Fruit fly (Drosophila melanogaster): ENCODE data around the gene CG42353.

Gene CG42353

DNA sequence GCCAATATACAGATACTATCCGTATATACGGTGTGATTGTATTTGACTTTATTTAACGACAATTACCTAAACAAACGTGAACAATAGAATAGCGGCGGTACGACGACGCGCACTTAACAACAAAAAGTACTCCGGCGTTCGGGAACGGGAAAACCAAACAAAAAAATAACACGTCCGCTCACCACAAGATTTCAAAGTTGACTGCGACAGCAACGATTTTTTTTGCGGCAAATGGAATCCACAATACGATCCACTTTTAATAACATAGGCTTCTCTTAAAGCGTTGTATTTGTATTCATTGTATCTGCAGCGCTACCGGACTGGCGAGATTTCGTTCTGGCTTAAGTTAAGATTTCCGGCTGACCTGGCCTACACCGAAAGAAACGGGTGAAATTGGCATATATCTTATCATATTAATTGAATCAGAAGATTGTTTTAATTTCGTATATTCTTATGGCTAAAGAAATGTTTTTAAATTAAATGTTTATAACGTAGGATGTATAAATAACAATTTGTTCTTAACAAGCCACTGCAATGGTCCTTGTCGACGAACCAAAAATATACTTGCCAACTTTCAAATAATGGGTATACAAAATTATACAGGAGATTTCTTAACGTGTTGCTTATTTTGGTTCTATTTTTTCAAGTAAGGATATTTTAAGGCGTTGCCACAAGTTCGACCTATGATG is at the start of gene CG42353, which contains the start of gene CG42354:
Gene CG42353 (minus strand): TSS at position 209 of the 689 bp plus-strand sequence.
Gene CG42354 (minus strand): TSS at position 209 of the 689 bp plus-strand sequence.
- TF ChIP-seq pan (optimal IDR thresholded peaks at IDR 0.05) (no peak), CG8478 (optimal IDR thresholded peaks at IDR 0.05) (no peak), Dll (optimal IDR thresholded peaks at IDR 0.05) (no peak), psq (optimal IDR thresholded peaks at IDR 0.05) (no peak), EcR (GFP tag; optimal IDR thresholded peaks at IDR 0.05) (no peak)

DNA sequence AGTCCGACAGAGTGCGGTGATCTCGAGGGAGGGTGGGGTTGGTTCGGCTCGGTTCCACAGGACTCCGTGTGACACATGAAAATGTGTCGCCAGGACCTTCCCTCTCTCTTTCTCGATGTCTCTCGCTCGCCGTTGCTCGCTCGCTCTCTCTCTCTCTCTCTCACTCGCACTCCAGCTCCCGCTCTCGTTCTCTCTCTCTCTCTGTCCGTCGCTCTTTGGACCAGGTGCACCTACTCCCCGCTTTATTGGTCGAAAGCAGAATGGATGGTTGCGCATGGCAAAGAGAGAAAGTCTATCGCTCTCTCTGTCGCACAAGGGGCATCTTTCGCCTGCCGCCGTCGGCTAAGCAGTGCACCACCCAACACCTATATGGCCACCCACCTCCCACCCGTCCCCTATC is 45.8 kb upstream of the CG42353 start:
- TF ChIP-seq psq (optimal IDR thresholded peaks at IDR 0.05) (no peak), EcR (GFP tag; optimal IDR thresholded peaks at IDR 0.05) (no peak)

DNA sequence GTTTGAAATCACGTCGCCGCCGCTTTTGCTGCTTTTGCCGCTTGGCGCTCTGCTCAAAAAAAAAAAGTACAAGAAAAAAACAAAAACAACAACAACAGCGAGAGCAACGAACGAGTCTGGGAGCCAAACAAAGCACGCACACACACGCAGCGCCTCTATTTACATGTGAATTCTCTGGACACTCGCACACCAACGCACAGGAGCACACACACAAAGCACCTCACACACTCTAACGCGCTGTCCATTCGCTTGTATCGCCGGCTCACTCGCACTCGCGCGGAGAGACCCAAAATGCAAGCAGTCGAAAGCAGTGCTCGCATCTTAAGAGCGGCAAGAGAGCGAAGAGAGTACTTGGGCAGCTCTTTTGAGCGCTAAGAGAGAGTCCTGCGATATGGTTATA is 44.2 kb upstream of the CG42353 start, which contains the start of gene disco-r:
Gene disco-r (minus strand): TSS at position 4 of the 400 bp plus-strand sequence.
- TF ChIP-seq psq (optimal IDR thresholded peaks at IDR 0.05) (no peak), pan (optimal IDR thresholded peaks at IDR 0.05) (no peak), Dll (optimal IDR thresholded peaks at IDR 0.05) (peak; percentile 41), EcR (GFP tag; optimal IDR thresholded peaks at IDR 0.05) (peak; percentile 47 to 80), usp (GFP tag; optimal IDR thresholded peaks at IDR 0.05) (no peak), CG8478 (optimal IDR thresholded peaks at IDR 0.05) (peak; percentile 56)

DNA sequence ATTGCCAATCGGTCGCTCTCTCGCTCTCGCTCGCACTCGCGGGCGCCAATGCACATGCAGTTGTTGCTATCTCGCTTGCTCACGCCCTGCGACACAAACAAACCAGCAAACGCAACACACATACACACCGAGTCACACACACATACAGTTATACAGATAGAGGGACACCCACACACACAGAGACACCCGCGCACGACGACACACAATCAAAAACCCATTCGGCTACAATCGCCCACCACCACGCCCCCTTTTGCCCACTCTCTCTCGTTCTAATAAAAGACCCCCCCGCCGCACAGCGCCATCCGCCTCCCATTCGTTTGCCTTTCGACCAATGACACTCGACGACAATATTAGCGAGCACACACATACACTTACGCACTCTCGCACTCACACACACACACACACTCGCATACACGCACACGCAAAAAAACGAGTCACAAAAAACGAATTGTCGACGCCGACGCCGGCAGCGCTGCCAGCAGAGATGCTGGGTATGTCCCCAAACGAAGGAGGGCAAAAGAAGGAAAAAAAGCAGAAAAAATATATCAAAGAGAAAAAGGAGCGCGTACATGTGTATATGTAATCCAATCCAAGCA is 43.0 kb upstream of the CG42353 start:
- TF ChIP-seq psq (optimal IDR thresholded peaks at IDR 0.05) (no peak), CG8478 (optimal IDR thresholded peaks at IDR 0.05) (peak; percentile 84), Dll (optimal IDR thresholded peaks at IDR 0.05) (peak; percentile 57)

DNA sequence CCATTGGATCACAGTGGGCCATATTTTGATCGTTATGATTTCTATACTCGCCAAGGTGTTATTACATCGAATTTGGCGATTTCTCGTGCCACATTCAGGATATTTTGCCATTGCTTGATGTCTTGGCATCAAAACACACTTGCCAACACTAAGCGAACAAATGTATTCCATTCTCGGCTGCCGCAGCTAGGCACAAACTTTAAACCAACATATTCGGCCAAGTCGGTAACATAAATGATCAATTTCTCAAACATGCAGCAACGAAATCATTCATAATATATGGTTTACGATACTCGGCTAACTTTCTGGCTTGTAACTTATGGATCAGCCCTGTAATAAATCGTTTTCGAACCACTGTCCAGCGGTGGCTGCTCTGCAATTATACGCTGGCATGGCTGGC is 38.3 kb upstream of the CG42353 start:
- TF ChIP-seq pan (optimal IDR thresholded peaks at IDR 0.05) (no peak), usp (GFP tag; optimal IDR thresholded peaks at IDR 0.05) (no peak), psq (optimal IDR thresholded peaks at IDR 0.05) (no peak), EcR (GFP tag; optimal IDR thresholded peaks at IDR 0.05) (no peak), Dll (optimal IDR thresholded peaks at IDR 0.05) (no peak), CG8478 (optimal IDR thresholded peaks at IDR 0.05) (no peak)

DNA sequence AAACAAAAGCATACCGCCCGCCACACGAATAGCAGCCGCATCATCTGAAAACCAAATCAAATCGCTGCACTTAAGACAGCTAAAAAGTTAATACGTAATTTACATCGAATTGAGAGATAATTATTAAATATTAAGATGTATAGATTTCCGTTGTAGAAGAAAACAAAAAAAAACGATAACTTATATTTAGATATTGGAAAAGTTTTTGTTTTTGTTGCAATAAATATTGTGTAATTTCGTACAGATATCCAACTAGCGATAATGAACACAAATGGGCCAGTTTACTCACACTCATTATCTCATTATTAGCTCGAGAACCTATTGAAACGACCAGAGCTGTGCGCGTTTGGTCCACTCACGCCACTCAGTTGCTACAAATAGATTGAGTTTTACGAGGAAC is 35.9 kb upstream of the CG42353 start:
- TF ChIP-seq CG8478 (optimal IDR thresholded peaks at IDR 0.05) (no peak), usp (GFP tag; optimal IDR thresholded peaks at IDR 0.05) (no peak), Dll (optimal IDR thresholded peaks at IDR 0.05) (no peak), pan (optimal IDR thresholded peaks at IDR 0.05) (no peak), psq (optimal IDR thresholded peaks at IDR 0.05) (no peak), EcR (GFP tag; optimal IDR thresholded peaks at IDR 0.05) (no peak)

DNA sequence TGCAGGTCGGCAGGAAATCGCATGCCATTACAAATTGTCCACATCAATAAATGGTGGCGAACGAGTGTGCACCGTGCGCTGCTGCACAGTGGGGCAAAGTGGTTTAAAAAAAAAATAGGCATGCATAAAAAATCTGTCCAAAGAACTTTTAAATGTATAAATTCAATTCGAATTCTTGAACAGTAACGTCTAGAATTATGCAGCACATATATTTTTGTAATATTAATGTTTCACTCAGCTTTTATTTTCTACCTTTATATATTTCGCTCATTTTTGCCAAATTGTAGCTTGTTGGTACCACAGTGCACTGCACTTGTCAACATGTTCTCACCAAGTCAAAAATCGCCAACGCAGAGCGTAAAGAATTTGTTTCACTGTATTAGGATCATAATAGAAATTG is 34.3 kb upstream of the CG42353 start:
- TF ChIP-seq Dll (optimal IDR thresholded peaks at IDR 0.05) (no peak), psq (optimal IDR thresholded peaks at IDR 0.05) (no peak), EcR (GFP tag; optimal IDR thresholded peaks at IDR 0.05) (no peak), CG8478 (optimal IDR thresholded peaks at IDR 0.05) (no peak), usp (GFP tag; optimal IDR thresholded peaks at IDR 0.05) (no peak), pan (optimal IDR thresholded peaks at IDR 0.05) (no peak)

DNA sequence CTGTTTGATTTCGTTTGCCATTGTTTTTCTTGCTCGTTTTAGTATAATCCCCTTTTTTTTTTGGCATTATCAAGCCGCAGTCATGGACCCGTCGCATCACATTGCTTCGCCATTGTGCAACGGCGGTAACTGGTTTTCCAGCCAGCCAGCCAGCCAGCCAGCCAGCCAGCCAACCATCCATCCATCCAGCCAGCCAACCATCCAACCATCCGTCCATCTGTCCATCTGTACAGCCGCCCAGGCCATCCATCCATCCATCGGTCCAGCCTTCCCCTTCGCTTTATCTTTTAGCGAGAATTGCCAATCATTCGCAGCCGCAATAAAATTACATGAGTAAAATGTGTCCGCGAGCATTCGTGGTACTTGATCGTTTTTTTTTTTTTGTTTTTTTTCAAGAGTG is 31.2 kb upstream of the CG42353 start:
- TF ChIP-seq Dll (optimal IDR thresholded peaks at IDR 0.05), result no peak
- TF ChIP-seq EcR (GFP tag; optimal IDR thresholded peaks at IDR 0.05), result no peak
- TF ChIP-seq usp (GFP tag; optimal IDR thresholded peaks at IDR 0.05), result no peak
- TF ChIP-seq psq (optimal IDR thresholded peaks at IDR 0.05), result no peak

DNA sequence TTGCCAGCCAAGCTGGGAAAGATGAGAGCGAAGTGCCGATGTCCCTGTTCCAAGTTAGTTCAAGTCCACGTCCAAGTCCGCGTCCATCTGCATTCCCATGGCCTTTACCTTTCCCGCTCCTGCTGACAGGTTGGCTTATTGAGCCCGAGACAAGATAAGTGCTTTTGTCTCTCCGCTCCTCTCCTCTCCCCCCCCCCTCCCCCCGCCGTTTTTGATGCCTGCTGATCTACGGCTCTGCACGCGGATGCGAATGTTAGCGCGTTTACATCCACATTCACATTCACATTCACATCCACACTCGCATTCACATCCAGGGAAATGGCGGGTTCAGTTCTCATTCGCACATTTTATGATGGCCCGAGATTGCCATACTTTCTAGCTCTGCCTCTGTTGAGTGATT is 30.6 kb upstream of the CG42353 start:
- no peak for TF ChIP-seq EcR (GFP tag; optimal IDR thresholded peaks at IDR 0.05)
- TF ChIP-seq usp (GFP tag; optimal IDR thresholded peaks at IDR 0.05), result no peak
- no peak for TF ChIP-seq pan (optimal IDR thresholded peaks at IDR 0.05)
- no peak for TF ChIP-seq Dll (optimal IDR thresholded peaks at IDR 0.05)
- no peak for TF ChIP-seq CG8478 (optimal IDR thresholded peaks at IDR 0.05)

DNA sequence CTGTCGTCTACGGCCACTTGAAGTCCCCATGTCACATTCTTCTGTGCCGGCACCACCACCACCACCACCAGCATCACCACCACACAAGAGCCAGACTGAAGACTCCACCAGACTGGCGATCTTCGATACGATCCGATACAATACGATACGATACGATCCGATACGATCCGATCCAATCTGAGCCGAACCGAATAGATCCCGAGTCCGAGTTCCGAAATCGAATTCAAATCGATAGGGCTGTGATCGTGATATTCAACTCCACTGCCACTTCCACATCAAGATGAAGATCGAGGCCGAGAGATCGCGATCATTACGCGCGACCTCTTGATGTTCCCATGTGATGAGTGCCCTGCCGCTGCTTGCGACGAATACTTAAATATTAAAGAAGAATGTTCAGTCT is 19.5 kb upstream of the CG42353 start:
- TF ChIP-seq psq (optimal IDR thresholded peaks at IDR 0.05) (no peak), Dll (optimal IDR thresholded peaks at IDR 0.05) (no peak)

DNA sequence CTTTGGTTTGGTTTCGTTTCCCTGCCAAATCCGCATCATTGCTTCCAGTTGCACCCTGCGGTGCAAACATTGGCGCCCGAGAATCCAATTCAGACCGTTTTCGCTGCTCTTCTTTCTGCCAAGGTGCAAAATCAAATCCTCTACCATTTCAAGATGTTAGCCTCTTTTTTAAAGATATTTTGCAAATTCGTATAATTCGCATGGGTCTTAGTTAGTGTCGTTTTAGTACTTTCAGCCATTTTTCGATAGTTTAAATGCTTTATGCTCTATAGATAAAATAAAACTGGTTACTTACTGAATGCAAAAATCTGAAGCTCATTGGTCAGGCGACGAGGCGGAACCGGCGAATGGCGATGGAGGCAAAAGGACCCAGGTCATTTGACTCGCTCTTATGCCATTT is 6.9 kb upstream of the CG42353 start:
- TF ChIP-seq psq (optimal IDR thresholded peaks at IDR 0.05), result no peak
- no peak for TF ChIP-seq usp (GFP tag; optimal IDR thresholded peaks at IDR 0.05)
- TF ChIP-seq Dll (optimal IDR thresholded peaks at IDR 0.05), result no peak
- no peak for TF ChIP-seq EcR (GFP tag; optimal IDR thresholded peaks at IDR 0.05)
- no peak for TF ChIP-seq pan (optimal IDR thresholded peaks at IDR 0.05)
- TF ChIP-seq CG8478 (optimal IDR thresholded peaks at IDR 0.05), result no peak

DNA sequence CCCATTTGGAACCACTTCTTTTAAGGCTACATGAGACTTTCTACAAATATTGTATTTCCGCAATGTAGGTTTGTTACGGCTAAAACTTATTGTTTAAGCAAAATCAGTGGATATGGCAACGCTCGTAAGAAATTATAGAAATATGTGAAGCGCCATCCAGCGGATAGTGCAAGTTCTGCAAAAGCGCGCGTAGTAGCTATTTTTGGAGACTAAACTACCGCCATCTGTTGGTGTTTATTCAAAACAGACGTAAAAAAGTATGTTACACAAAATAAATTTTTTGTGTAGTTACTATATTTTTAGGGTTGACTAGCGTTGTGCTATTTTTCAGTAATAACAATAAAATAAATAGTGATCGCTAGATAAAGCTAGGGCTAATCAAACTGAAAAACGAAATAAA is 969 bp upstream of the CG42353 start:
- no peak for TF ChIP-seq CG8478 (optimal IDR thresholded peaks at IDR 0.05)
- TF ChIP-seq Dll (optimal IDR thresholded peaks at IDR 0.05), result no peak
- no peak for TF ChIP-seq psq (optimal IDR thresholded peaks at IDR 0.05)
- no peak for TF ChIP-seq usp (GFP tag; optimal IDR thresholded peaks at IDR 0.05)
- TF ChIP-seq pan (optimal IDR thresholded peaks at IDR 0.05), result no peak
- no peak for TF ChIP-seq EcR (GFP tag; optimal IDR thresholded peaks at IDR 0.05)
